Worm (Caenorhabditis elegans): ENCODE measurements around the gene ced-4.

Gene ced-4

ce11 chrIII:4809526-4810153 lies 42.5 kb upstream of the ced-4 start, which contains the start of gene pal-1:
TSS of gene pal-1 (minus strand) at chrIII:4809576.
- no peak for TF ChIP-seq fos-1 (tag; optimal IDR thresholded peaks at IDR 0.05)
- TF ChIP-seq efl-3 (GFP tag; optimal IDR thresholded peaks at IDR 0.05), result no peak
- no peak for TF ChIP-seq lin-35 (GFP tag; optimal IDR thresholded peaks at IDR 0.05)
- TF ChIP-seq nhr-85 (tag), result no peak
- no peak for TF ChIP-seq sup-37 (GFP tag; optimal IDR thresholded peaks at IDR 0.05)
- TF ChIP-seq lin-13 (GFP tag; optimal IDR thresholded peaks at IDR 0.05), result no peak
- no peak for TF ChIP-seq ceh-8 (GFP tag; optimal IDR thresholded peaks at IDR 0.05)

- no peak for TF ChIP-seq pax-3 (tag; optimal IDR thresholded peaks at IDR 0.05)
- no peak for TF ChIP-seq C04F5.9 (tag; optimal IDR thresholded peaks at IDR 0.05)
- no peak for TF ChIP-seq mdl-1 (tag; optimal IDR thresholded peaks at IDR 0.05)
- TF ChIP-seq dsc-1 (tag; optimal IDR thresholded peaks at IDR 0.05), result no peak
- no peak for TF ChIP-seq ztf-11 (tag; optimal IDR thresholded peaks at IDR 0.05)
- no peak for TF ChIP-seq lsy-2 (tag; optimal IDR thresholded peaks at IDR 0.05)
Measured at ce11 chrIII:4811195-4811594, 40.9 kb upstream of the ced-4 start, which contains the start of gene C38D4.7. TSS of gene C38D4.7 (minus strand) at chrIII:4811295.

- TF ChIP-seq zip-4 (GFP tag; optimal IDR thresholded peaks at IDR 0.05), result no peak
- no peak for TF ChIP-seq efl-1 (optimal IDR thresholded peaks at IDR 0.05)
- TF ChIP-seq efl-1 (GFP tag; optimal IDR thresholded peaks at IDR 0.05 in 1 of 2), result peak in 1 of 2 experiments; percentile 49
Measured at ce11 chrIII:4814730-4815129, 37.4 kb upstream of the ced-4 start, which contains the start of gene arl-6. TSS of gene arl-6 (minus strand) at chrIII:4814830.

- no peak for TF ChIP-seq mdl-1 (tag; optimal IDR thresholded peaks at IDR 0.05)
- no peak for TF ChIP-seq irx-1 (tag; optimal IDR thresholded peaks at IDR 0.05)
- TF ChIP-seq ceh-8 (GFP tag; optimal IDR thresholded peaks at IDR 0.05), result no peak
- TF ChIP-seq unc-98 (GFP tag; IDR thresholded peaks at IDR 0.05), result no peak
- TF ChIP-seq mab-9 (GFP tag; IDR thresholded peaks at IDR 0.05), result no peak
- no peak for TF ChIP-seq nhr-84 (tag; optimal IDR thresholded peaks at IDR 0.05)
- TF ChIP-seq nhr-77 (tag; optimal IDR thresholded peaks at IDR 0.05), result no peak
- TF ChIP-seq ceh-63 (GFP tag; optimal IDR thresholded peaks at IDR 0.05), result no peak
Measured at ce11 chrIII:4817240-4817639, 34.9 kb upstream of the ced-4 start, which contains the start of gene F26A1.4. TSS of gene F26A1.4 (plus strand) at chrIII:4817540.

DNA sequence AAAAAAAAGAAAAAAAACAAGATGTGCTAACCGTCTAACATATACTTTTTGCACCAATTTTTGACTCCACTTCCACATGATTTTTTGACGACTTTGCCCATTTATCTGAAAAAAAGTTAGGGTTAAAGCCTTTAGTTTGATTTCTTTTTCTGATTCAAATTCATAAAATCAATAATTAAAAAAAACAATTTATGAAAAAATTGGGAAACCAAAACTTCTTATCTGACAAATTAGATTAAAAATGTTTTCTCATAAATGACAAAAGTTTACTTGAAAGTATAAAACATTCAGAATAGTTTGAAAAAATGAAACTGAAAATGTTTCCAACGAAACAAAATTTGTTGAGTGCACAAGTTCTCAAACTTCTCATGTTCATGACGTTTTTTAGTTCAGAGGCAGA lies 32.3 kb upstream of the ced-4 start, which contains the start of gene F26A1.7:
TSS of gene F26A1.7 (minus strand) at position 101 of the 400 bp plus-strand sequence.
- TF ChIP-seq C16A3.4 (tag; optimal IDR thresholded peaks at IDR 0.05) (no peak), ceh-8 (GFP tag; optimal IDR thresholded peaks at IDR 0.05) (no peak), nhr-77 (tag; optimal IDR thresholded peaks at IDR 0.05) (no peak), ces-1 (GFP tag; optimal IDR thresholded peaks at IDR 0.05) (no peak), elt-2 (tag; optimal IDR thresholded peaks at IDR 0.05) (no peak), mab-9 (GFP tag; IDR thresholded peaks at IDR 0.05) (no peak)

- TF ChIP-seq nhr-11 (tag; optimal IDR thresholded peaks at IDR 0.05) (no peak), elt-3 (tag; optimal IDR thresholded peaks at IDR 0.05) (no peak), ces-1 (GFP tag; optimal IDR thresholded peaks at IDR 0.05) (no peak), efl-1 (optimal IDR thresholded peaks at IDR 0.05) (no peak), efl-1 (GFP tag; optimal IDR thresholded peaks at IDR 0.05 in 1 of 2) (no peak), zip-4 (GFP tag; optimal IDR thresholded peaks at IDR 0.05) (no peak), ceh-90 (tag; optimal IDR thresholded peaks at IDR 0.05) (no peak), hlh-4 (tag; optimal IDR thresholded peaks at IDR 0.05) (no peak), swsn-7 (tag; optimal IDR thresholded peaks at IDR 0.05) (no peak), blmp-1 (tag; optimal IDR thresholded peaks at IDR 0.05) (no peak), fkh-8 (tag; optimal IDR thresholded peaks at IDR 0.05) (no peak), aha-1 (tag; optimal IDR thresholded peaks at IDR 0.05) (no peak), nhr-84 (tag; optimal IDR thresholded peaks at IDR 0.05) (no peak)
Measured at ce11 chrIII:4822140-4822539, 30.0 kb upstream of the ced-4 start, which contains the start of gene F26A1.8. TSS of gene F26A1.8 (minus strand) at chrIII:4822240.
